Worm (Caenorhabditis elegans) whole organism, L4/young adult: Measurements from ENCODE around the gene flp-4.

Experiments
- W03F9.2 ChIP-seq: fragments of 150-350 bp; optimal IDR thresholded peaks from 2 replicates; lab custom pipeline; 2014; ENCODE audit warnings: missing biosample characterization, missing genetic modification characterization
- him-1 ChIP-seq: sonication (generic microtip); optimal IDR thresholded peaks from 2 replicates; lab custom pipeline; 2016; ENCODE audit warnings: missing genotype, missing genetic modification reagents, missing genetic modification characterization, missing compliant biosample characterization

- TF ChIP-seq him-1 (tag; lab: Kevin White, UChicago): no peak
- no peak for TF ChIP-seq W03F9.2
These were observed 18.8 kb upstream of the flp-4 start, which contains the start of gene ttc-36 for ce11 chrII:10029890-10030289.
